Worm (Caenorhabditis elegans): ENCODE data around the gene R03H10.5.

DNA sequence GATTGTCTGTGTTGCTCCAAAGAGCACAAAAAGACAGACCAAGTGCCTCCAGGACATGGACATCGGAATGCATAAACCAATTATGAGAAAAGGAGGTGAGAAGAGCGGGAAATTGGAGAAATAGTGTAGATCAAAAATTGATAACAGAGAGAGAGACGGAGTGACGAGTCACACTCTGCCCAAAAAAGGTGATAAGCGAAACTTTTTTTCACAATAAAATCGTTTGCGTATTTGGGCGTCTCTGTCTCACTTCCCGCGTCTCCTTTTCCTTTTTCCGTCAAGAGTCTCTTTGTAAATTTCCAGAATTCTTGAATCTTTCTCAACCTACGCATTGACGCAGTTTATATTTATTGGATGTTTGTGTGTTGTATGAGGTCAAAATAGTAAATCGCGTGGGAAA is 23.7 kb upstream of the R03H10.5 start, which contains the start of gene mth-2:
- no peak for TF ChIP-seq tbx-11 (GFP tag; IDR thresholded peaks at IDR 0.05)
- no peak for TF ChIP-seq hmbx-1 (tag; optimal IDR thresholded peaks at IDR 0.05)
- TF ChIP-seq pes-1 (GFP tag; IDR thresholded peaks at IDR 0.05), result no peak
- no peak for TF ChIP-seq aly-1 (tag; optimal IDR thresholded peaks at IDR 0.05)
